Worm (Caenorhabditis elegans) whole organism, early embryonic: Measurements from ENCODE around the gene col-102.

Source experiments
- F13C5.2 ChIP-seq: sonication (generic microtip); optimal IDR thresholded peaks from 2 replicates; lab custom pipeline; 2017; ENCODE audit warnings: mild to moderate bottlenecking, missing genetic modification characterization, inconsistent platforms, missing compliant biosample characterization
- ama-1 ChIP-seq: fragments of 150-350 bp; optimal IDR thresholded peaks from 2 replicates; lab custom pipeline; 2014
- ceh-13 ChIP-seq: fragments of 200-800 bp; sonication (Bioruptor generic); optimal IDR thresholded peaks from 2 replicates; lab custom pipeline; 2018; ENCODE audit warnings: mild to moderate bottlenecking, missing genetic modification characterization, missing compliant biosample characterization
- ets-7 ChIP-seq: sonication (generic microtip); optimal IDR thresholded peaks from 2 replicates; lab custom pipeline; 2016; ENCODE audit warnings: missing genotype, missing genetic modification characterization, missing compliant biosample characterization
- flt-1 ChIP-seq: fragments of 200-800 bp; sonication (Bioruptor generic); IDR thresholded peaks from 2 replicates; pipeline ENCODE4 v1.3.6; 2022; ENCODE audit warnings: missing genetic modification characterization, missing compliant biosample characterization
- hmbx-1 ChIP-seq: sonication (generic microtip); optimal IDR thresholded peaks from 2 replicates; lab custom pipeline; 2016; ENCODE audit warnings: mild to moderate bottlenecking, missing genetic modification characterization, missing compliant biosample characterization
- pes-1 ChIP-seq: fragments of 200-800 bp; sonication (Bioruptor generic); IDR thresholded peaks from 2 replicates; pipeline ENCODE4 v1.3.6; 2022; ENCODE audit warnings: missing genetic modification reagents, missing genetic modification characterization, missing compliant biosample characterization
- sea-1 ChIP-seq: fragments of 200-800 bp; sonication (Bioruptor generic); conservative IDR thresholded peaks from 2 replicates; pipeline ENCODE4 v1.3.6; 2022; ENCODE audit warnings: missing genetic modification characterization, missing compliant biosample characterization
- tbx-37 ChIP-seq: fragments of 200-800 bp; sonication (Bioruptor generic); conservative IDR thresholded peaks from 2 replicates; pipeline ENCODE4 v1.3.6; 2022; ENCODE audit warnings: missing genetic modification reagents, missing genetic modification characterization, missing compliant biosample characterization
- tra-4 ChIP-seq: sonication (generic microtip); optimal IDR thresholded peaks from 2 replicates; lab custom pipeline; 2017; ENCODE audit warnings: missing genetic modification characterization, missing compliant biosample characterization

ce11 chrIV:630598-630997 is 26.4 kb downstream of the col-102 start:
- TF ChIP-seq tra-4 (tag; lab: Kevin White, UChicago) (no peak), F13C5.2 (tag; lab: Kevin White, UChicago) (no peak), hmbx-1 (tag; lab: Kevin White, UChicago) (no peak), flt-1 (no peak), ceh-13 (GFP tag; lab: Kevin White, UChicago) (no peak), ama-1 (lab: Kevin White, UChicago) (no peak), pes-1 (GFP tag; lab: Robert Waterston, UW) (no peak), sea-1 (GFP tag; lab: Robert Waterston, UW) (no peak), ets-7 (tag; lab: Kevin White, UChicago) (no peak), tbx-37 (GFP tag; lab: Robert Waterston, UW) (no peak)
